Worm (Caenorhabditis elegans) whole organism, L1 larva: Measurements from ENCODE around the gene dpm-1.

Experiments used
- lin-14 ChIP-seq: fragments of 200-800 bp; sonication (Bioruptor generic); optimal IDR thresholded peaks from 2 replicates; lab custom pipeline; 2018; ENCODE audit warnings: mild to moderate bottlenecking, missing genetic modification characterization, moderate library complexity, missing compliant biosample characterization
- nhr-90 ChIP-seq: sonication (generic microtip); optimal IDR thresholded peaks from 2 replicates; lab custom pipeline; 2016; ENCODE audit warnings: mild to moderate bottlenecking, missing genetic modification characterization, missing compliant biosample characterization; ENCODE audit not compliant: poor library complexity

DNA sequence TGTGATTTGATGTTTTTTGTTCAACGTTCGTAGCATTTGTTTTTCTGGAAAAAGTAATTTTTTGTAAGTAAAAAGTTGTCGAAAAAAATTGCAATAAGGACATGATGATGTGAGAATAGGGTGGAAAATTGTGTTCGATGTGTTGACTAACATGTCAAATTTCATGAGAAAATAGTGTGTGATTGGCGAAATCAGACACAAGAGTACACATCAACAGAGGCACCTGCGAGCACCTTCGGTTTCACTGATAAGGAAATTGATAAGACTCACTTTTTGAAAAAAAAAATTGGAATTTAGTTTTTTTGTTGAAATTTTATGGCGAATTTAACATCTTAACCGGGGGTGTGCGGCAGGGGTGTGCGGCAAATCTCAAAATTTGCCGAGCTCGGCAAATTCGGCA lies 5.0 kb upstream of the dpm-1 start, which contains the start of gene hum-8:
- TF ChIP-seq lin-14 (no peak), nhr-90 (tag; lab: Kevin White, UChicago) (no peak)
